Fruit fly (Drosophila melanogaster) whole organism, embryonic: ENCODE results near the gene CG6923.

Experiments used
- CG10209 ChIP-seq: fragments of 200-800 bp; sonication (Bioruptor generic); optimal IDR thresholded peaks from 3 replicates; lab custom pipeline; 2017; ENCODE audit warnings: missing biosample characterization, mild to moderate bottlenecking, missing genetic modification characterization, missing genetic modification reagents
- CG10654 ChIP-seq: fragments of 200-800 bp; sonication (Bioruptor generic); optimal IDR thresholded peaks from 2 replicates; lab custom pipeline; 2016; ENCODE audit warnings: missing biosample characterization, missing genetic modification characterization
- CG11398 ChIP-seq: fragments of 200-800 bp; sonication (Bioruptor generic); optimal IDR thresholded peaks from 2 replicates; lab custom pipeline; 2016; ENCODE audit warnings: missing biosample characterization, missing genetic modification characterization
- CG12299 ChIP-seq: fragments of 200-800 bp; sonication (Bioruptor generic); optimal IDR thresholded peaks from 2 replicates; lab custom pipeline; 2018; ENCODE audit warnings: missing biosample characterization, mild to moderate bottlenecking, missing genetic modification characterization
- CG14014 ChIP-seq: fragments of 200-800 bp; sonication (Bioruptor generic); IDR thresholded peaks from 2 replicates; pipeline ENCODE4 v1.3.6; 2022; ENCODE audit warnings: missing biosample characterization, missing genetic modification characterization
- CG14050 ChIP-seq: fragments of 200-800 bp; sonication (Bioruptor generic); IDR thresholded peaks from 3 replicates; pipeline ENCODE4 v1.3.6; 2022; ENCODE audit warnings: missing biosample characterization, missing genetic modification characterization
- CG14860 ChIP-seq: fragments of 200-800 bp; sonication (Bioruptor generic); IDR thresholded peaks from 3 replicates; pipeline ENCODE4 v1.3.6; 2022; ENCODE audit warnings: missing biosample characterization, missing genetic modification characterization; ENCODE audit not compliant: partially characterized antibody
- CG1603 ChIP-seq: fragments of 200-800 bp; sonication (Bioruptor generic); optimal IDR thresholded peaks from 2 replicates; lab custom pipeline; 2019; ENCODE audit warnings: missing biosample characterization, mild to moderate bottlenecking, missing genetic modification characterization, moderate library complexity
- CG16863 ChIP-seq: fragments of 200-800 bp; sonication (Bioruptor generic); optimal IDR thresholded peaks from 3 replicates; lab custom pipeline; 2016; ENCODE audit warnings: missing biosample characterization, missing genetic modification characterization
- CG17802 ChIP-seq: fragments of 200-800 bp; sonication (Bioruptor generic); optimal IDR thresholded peaks from 2 replicates; lab custom pipeline; 2018; ENCODE audit warnings: missing biosample characterization, mild to moderate bottlenecking, missing genetic modification characterization, moderate library complexity
- CG31441 ChIP-seq: fragments of 200-800 bp; sonication (Bioruptor generic); IDR thresholded peaks from 2 replicates; pipeline ENCODE4 v1.3.6; 2022; ENCODE audit warnings: missing biosample characterization, missing genetic modification characterization
- CG4360 ChIP-seq: fragments of 200-800 bp; sonication (Bioruptor generic); IDR thresholded peaks from 2 replicates; pipeline ENCODE4 v1.3.6; 2022; ENCODE audit warnings: missing biosample characterization, missing genetic modification characterization
- CG4404 ChIP-seq: fragments of 200-800 bp; sonication (Bioruptor generic); IDR thresholded peaks from 2 replicates; pipeline ENCODE4 v1.3.6; 2022; ENCODE audit warnings: missing biosample characterization, missing genetic modification characterization
- CG4424 ChIP-seq: fragments of 200-800 bp; sonication (Bioruptor generic); optimal IDR thresholded peaks from 3 replicates; lab custom pipeline; 2016; ENCODE audit warnings: missing biosample characterization, missing genetic modification characterization
- CG7745 ChIP-seq: fragments of 200-800 bp; sonication (Bioruptor generic); optimal IDR thresholded peaks from 2 replicates; lab custom pipeline; 2018; ENCODE audit warnings: missing biosample characterization, mild to moderate bottlenecking, missing genetic modification characterization, moderate library complexity
- CG8290 ChIP-seq, 3 experiments: fragments of 200-800 bp; sonication (Bioruptor generic); optimal IDR thresholded peaks; 2 replicates each; lab custom pipeline; 2016 to 2019; ENCODE audit warnings: missing biosample characterization in 3 of 3, missing genetic modification characterization in 3 of 3, mild to moderate bottlenecking in 2 of 3, moderate library complexity in 1 of 3
- CG8924 ChIP-seq: fragments of 200-800 bp; optimal IDR thresholded peaks from 3 replicates; lab custom pipeline; 2019; ENCODE audit warnings: missing biosample characterization, mild to moderate bottlenecking, missing genetic modification characterization, moderate library complexity
- CG9215 ChIP-seq: fragments of 200-800 bp; sonication (Bioruptor generic); IDR thresholded peaks from 2 replicates; pipeline ENCODE4 v1.3.6; 2022; ENCODE audit warnings: missing biosample characterization, missing genetic modification characterization
- Dip3 ChIP-seq: fragments of 200-800 bp; sonication (Bioruptor generic); optimal IDR thresholded peaks from 3 replicates; lab custom pipeline; 2016; ENCODE audit warnings: missing biosample characterization, missing genetic modification characterization
- Drgx ChIP-seq: fragments of 200-800 bp; sonication (Bioruptor generic); IDR thresholded peaks from 2 replicates; pipeline ENCODE4 v1.3.6; 2022; ENCODE audit warnings: missing biosample characterization, missing genetic modification characterization
- Jarid2 ChIP-seq: fragments of 200-800 bp; sonication (Bioruptor generic); optimal IDR thresholded peaks from 3 replicates; lab custom pipeline; 2017; ENCODE audit warnings: mild to moderate bottlenecking, missing biosample characterization, missing genetic modification reagents, missing genetic modification characterization
- Myb ChIP-seq: fragments of 200-800 bp; sonication (Bioruptor generic); optimal IDR thresholded peaks from 2 replicates; lab custom pipeline; 2016; ENCODE audit warnings: missing biosample characterization, missing genetic modification characterization
- Ptx1 ChIP-seq: fragments of 200-800 bp; sonication (Bioruptor generic); IDR thresholded peaks from 2 replicates; pipeline ENCODE4 v1.3.6; 2022; ENCODE audit warnings: missing biosample characterization, missing genetic modification characterization
- Stat92E ChIP-seq, 3 experiments: fragments of >200 bp in 2 of 3; fragments of 200-800 bp in 1 of 3; sonication (Bioruptor generic) in 1 of 3; optimal IDR thresholded peaks; 2 replicates each; lab custom pipeline; 2017 to 2019; ENCODE audit warnings: missing biosample characterization in 3 of 3, missing genetic modification characterization in 3 of 3, mild to moderate bottlenecking in 1 of 3, moderate library complexity in 1 of 3
- TFAM ChIP-seq: fragments of 200-800 bp; sonication (Bioruptor generic); optimal IDR thresholded peaks from 2 replicates; lab custom pipeline; 2017; ENCODE audit warnings: missing biosample characterization, missing genetic modification characterization, inconsistent platforms
- abd-A ChIP-seq: fragments of 200-800 bp; sonication (Bioruptor generic); optimal IDR thresholded peaks from 3 replicates; lab custom pipeline; 2019; ENCODE audit warnings: missing biosample characterization, mild to moderate bottlenecking, missing genetic modification characterization, moderate library complexity
- ara ChIP-seq: fragments of 200-800 bp; sonication (Bioruptor generic); IDR thresholded peaks from 2 replicates; pipeline ENCODE4 v1.3.6; 2022; ENCODE audit warnings: missing biosample characterization, missing genetic modification characterization
- dati ChIP-seq: fragments of 200-800 bp; sonication (Bioruptor generic); IDR thresholded peaks from 2 replicates; pipeline ENCODE4 v1.3.6; 2022; ENCODE audit warnings: missing biosample characterization, missing genetic modification characterization
- dm ChIP-seq: fragments of 200-800 bp; sonication (Bioruptor generic); optimal IDR thresholded peaks from 3 replicates; lab custom pipeline; 2016; ENCODE audit warnings: missing biosample characterization, missing genetic modification characterization
- dysf ChIP-seq: fragments of 200-800 bp; sonication (Bioruptor generic); IDR thresholded peaks from 3 replicates; pipeline ENCODE4 v1.3.6; 2022; ENCODE audit warnings: missing biosample characterization, missing genetic modification characterization
- eve ChIP-seq, 2 experiments: fragments of >200 bp; optimal IDR thresholded peaks; 2 replicates each; lab custom pipeline; 2017; ENCODE audit warnings: missing biosample characterization in 2 of 2, missing genetic modification characterization in 2 of 2
- ftz-f1 ChIP-seq: fragments of 200-800 bp; sonication (Bioruptor generic); optimal IDR thresholded peaks from 2 replicates; lab custom pipeline; 2016; ENCODE audit warnings: missing biosample characterization, missing genetic modification characterization
- gce ChIP-seq: fragments of 200-800 bp; sonication (Bioruptor generic); IDR thresholded peaks from 3 replicates; pipeline ENCODE4 v1.3.6; 2022; ENCODE audit warnings: missing biosample characterization, missing genetic modification characterization
- gcm2 ChIP-seq: fragments of 200-800 bp; sonication (Bioruptor generic); optimal IDR thresholded peaks from 2 replicates; lab custom pipeline; 2016; ENCODE audit warnings: missing biosample characterization, missing genetic modification characterization
- insv ChIP-seq, 2 experiments: fragments of 200-800 bp; sonication (Bioruptor generic); optimal IDR thresholded peaks; 3 replicates each; lab custom pipeline; 2016 to 2018; ENCODE audit warnings: missing biosample characterization in 2 of 2, missing genetic modification characterization in 2 of 2
- lilli ChIP-seq: fragments of 200-800 bp; sonication (Bioruptor generic); optimal IDR thresholded peaks from 3 replicates; lab custom pipeline; 2016; ENCODE audit warnings: missing biosample characterization, missing genetic modification characterization
- nom ChIP-seq: fragments of 200-800 bp; sonication (Bioruptor generic); optimal IDR thresholded peaks from 2 replicates; lab custom pipeline; 2017; ENCODE audit warnings: missing biosample characterization, missing genetic modification characterization, mild to moderate bottlenecking, moderate library complexity, missing genetic modification reagents
- otp ChIP-seq: fragments of 200-800 bp; sonication (Bioruptor generic); IDR thresholded peaks from 3 replicates; pipeline ENCODE4, ENCODE4 v1.3.6; 2022; ENCODE audit warnings: missing biosample characterization, missing genetic modification characterization
- pho ChIP-seq: fragments of 200-800 bp; sonication (Bioruptor generic); optimal IDR thresholded peaks from 2 replicates; lab custom pipeline; 2016; ENCODE audit warnings: missing biosample characterization, missing genetic modification characterization
- run ChIP-seq: fragments of 200-800 bp; sonication (Bioruptor generic); optimal IDR thresholded peaks from 3 replicates; lab custom pipeline; 2018; ENCODE audit warnings: missing biosample characterization, mild to moderate bottlenecking, missing genetic modification characterization
- sc ChIP-seq, 3 experiments: fragments of >200 bp in 2 of 3; fragments of 200-800 bp in 1 of 3; sonication (Bioruptor generic) in 1 of 3; optimal IDR thresholded peaks; 2 replicates in 2 of 3; 3 replicates in 1 of 3; lab custom pipeline; 2017; ENCODE audit warnings: mild to moderate bottlenecking in 1 of 3, missing biosample characterization in 1 of 3, missing genetic modification characterization in 1 of 3, missing genetic modification reagents in 1 of 3
- schlank ChIP-seq: fragments of 200-800 bp; sonication (Bioruptor generic); optimal IDR thresholded peaks from 2 replicates; lab custom pipeline; 2018; ENCODE audit warnings: missing biosample characterization, mild to moderate bottlenecking, missing genetic modification characterization
- sens ChIP-seq: fragments of 200-800 bp; sonication (Bioruptor generic); peaks from one replicate; lab custom pipeline; 2016; ENCODE audit warnings: missing biosample characterization, missing genetic modification characterization
- ssp ChIP-seq: fragments of 200-800 bp; sonication (Bioruptor generic); IDR thresholded peaks from 2 replicates; pipeline ENCODE4 v1.3.6; 2022; ENCODE audit warnings: missing biosample characterization, missing genetic modification characterization
- tio ChIP-seq: fragments of 200-800 bp; sonication (Bioruptor generic); optimal IDR thresholded peaks from 2 replicates; lab custom pipeline; 2017; ENCODE audit warnings: missing biosample characterization, missing genetic modification characterization, inconsistent platforms
- tll ChIP-seq, 2 experiments: fragments of 200-800 bp in 1 of 2; fragments of >200 bp in 1 of 2; sonication (Bioruptor generic) in 1 of 2; optimal IDR thresholded peaks; 2 replicates each; lab custom pipeline; 2017 to 2019; ENCODE audit warnings: missing biosample characterization in 2 of 2, missing genetic modification characterization in 2 of 2, mild to moderate bottlenecking in 1 of 2, moderate library complexity in 1 of 2
- yki ChIP-seq: fragments of >200 bp; optimal IDR thresholded peaks from 3 replicates; lab custom pipeline; 2018

The CG6923 gene

DNA sequence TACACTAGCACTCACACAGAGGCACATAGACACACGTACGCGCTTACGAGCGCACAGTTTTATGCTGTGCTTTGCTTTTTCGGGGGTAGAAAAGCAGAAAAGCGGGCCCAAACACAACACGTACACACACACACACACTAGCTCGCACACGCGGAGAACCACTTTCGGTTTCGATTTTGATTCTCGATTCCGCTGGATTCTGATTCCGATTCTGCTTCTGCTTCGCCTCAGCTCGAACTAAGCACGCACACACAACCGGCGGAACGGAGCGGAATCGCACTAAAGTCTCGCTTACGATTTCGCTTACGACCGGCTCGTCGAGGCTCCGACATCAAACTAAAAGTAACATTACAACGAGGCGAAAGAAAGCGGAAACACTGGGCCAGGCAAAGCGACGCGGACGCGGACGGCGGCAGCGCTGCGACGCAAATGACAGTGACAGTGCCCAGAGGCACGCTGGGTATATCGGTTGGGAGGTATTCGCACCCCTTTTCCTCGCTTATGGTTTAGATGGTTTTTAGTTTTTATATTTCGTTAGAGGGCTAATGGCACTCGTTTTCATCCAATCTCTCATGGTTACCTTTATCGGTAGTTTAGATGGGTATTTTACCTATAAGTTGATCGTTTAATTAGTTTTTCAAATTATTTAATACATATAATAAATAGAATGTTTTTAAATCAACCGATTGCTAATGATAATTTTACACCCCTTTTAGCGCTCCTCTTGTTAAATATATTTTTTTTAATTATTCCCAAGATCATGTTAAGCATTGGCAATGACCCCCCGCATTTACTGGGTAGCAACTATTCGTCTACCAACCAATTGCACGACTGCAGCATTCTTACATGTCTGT, 28.4 kb upstream of the CG6923 start (continued):
- TF ChIP-seq nom (GFP tag; lab: Kevin White, UChicago) (peak; percentile 10), CG31441 (GFP tag; lab: Robert Waterston, UW) (peak; percentile 83), lilli (GFP tag; lab: Kevin White, UChicago) (peak; percentile 39), ssp (GFP tag; lab: Robert Waterston, UW) (peak; percentile 39), tio (GFP tag; lab: Kevin White, UChicago) (peak; percentile 79), Dip3 (GFP tag; lab: Kevin White, UChicago) (no peak), CG8290 (GFP tag; optimal IDR thresholded peaks at IDR 0.05; lab: Kevin White, UChicago) (peak; percentile 49), CG8290 (tag; optimal IDR thresholded peaks at IDR 0.05; lab: Kevin White, UChicago) (peak; percentile 6 to 77), tll (GFP tag; optimal IDR thresholded peaks at IDR 0.05; lab: Kevin White, UChicago) (peak in 1 of 2 experiments; percentile 69), CG1603 (peak; percentile 68), ara (GFP tag; lab: Robert Waterston, UW) (peak; percentile 43), CG17802 (tag; lab: Kevin White, UChicago) (peak; percentile 0), dysf (GFP tag; lab: Robert Waterston, UW) (peak; percentile 47; the same call in 2 of the 3 replicates), Drgx (peak; percentile 6; the same call in 1 of the 2 replicates), ftz-f1 (GFP tag; lab: Kevin White, UChicago) (peak; percentile 26), CG11398 (GFP tag; lab: Kevin White, UChicago) (peak; percentile 7), CG16863 (GFP tag; lab: Kevin White, UChicago) (no peak), schlank (tag; lab: Kevin White, UChicago) (no peak), CG10209 (GFP tag; lab: Kevin White, UChicago) (peak; percentile 71), pho (GFP tag; lab: Kevin White, UChicago) (peak; percentile 30), abd-A (peak; percentile 93), Stat92E (GFP tag; optimal IDR thresholded peaks at IDR 0.05; lab: Kevin White, UChicago) (peak in 1 of 3 experiments; percentile 74), run (tag; lab: Kevin White, UChicago) (no peak), CG12299 (tag; lab: Kevin White, UChicago) (peak; percentile 11), CG4404 (peak; percentile 58; the same call in 1 of the 2 replicates), CG8924 (peak; percentile 67), CG4360 (no peak; the same call in 1 of the 2 replicates), CG4424 (GFP tag; lab: Kevin White, UChicago) (peak; percentile 75), CG10654 (GFP tag; lab: Kevin White, UChicago) (peak; percentile 43), dati (0 out of 2 replicates have a peak, but pooled peaks have one; percentile 29), eve (GFP tag; optimal IDR thresholded peaks at IDR 0.05; lab: Kevin White, UChicago) (peak in 1 of 2 experiments; percentile 94), gcm2 (GFP tag; lab: Kevin White, UChicago) (peak; percentile 49), sens (GFP tag; lab: Kevin White, UChicago) (peak; percentile 94), CG14860 (GFP tag; lab: Robert Waterston, UW) (0 out of 3 replicates have a peak, but pooled peaks have one; percentile 11), CG14050 (GFP tag; lab: Robert Waterston, UW) (0 out of 3 replicates have a peak, but pooled peaks have one; percentile 8), sc (optimal IDR thresholded peaks at IDR 0.05; lab: Kevin White, UChicago) (no peak), sc (GFP tag; optimal IDR thresholded peaks at IDR 0.05; lab: Kevin White, UChicago) (peak; percentile 87), dm (GFP tag; lab: Kevin White, UChicago) (peak; percentile 77), Jarid2 (peak; percentile 95), TFAM (no peak), Ptx1 (peak; percentile 50; the same call in 1 of the 2 replicates), CG14014 (GFP tag; lab: Robert Waterston, UW) (no peak; the same call in 1 of the 2 replicates), CG7745 (tag; lab: Kevin White, UChicago) (peak; percentile 48), insv (GFP tag; optimal IDR thresholded peaks at IDR 0.05; lab: Kevin White, UChicago) (peak in 1 of 2 experiments; percentile 34), otp (peak; percentile 51), yki (lab: Kevin White, UChicago) (peak; percentile 12), gce (GFP tag; lab: Robert Waterston, UW) (peak; percentile 58; the same call in 1 of the 3 replicates), CG9215 (GFP tag; lab: Robert Waterston, UW) (peak; percentile 55), Myb (no peak)
